Worm (Caenorhabditis elegans) whole organism, young adult: ENCODE results near the gene T06E8.2.

Experiments
- B0019.2 ChIP-seq: fragments of 200-800 bp; sonication (Bioruptor generic); conservative IDR thresholded peaks from 2 replicates; pipeline ENCODE4 v1.3.6; 2022; ENCODE audit warnings: missing genetic modification reagents, missing genetic modification characterization, missing compliant biosample characterization
- C06A6.2 ChIP-seq: fragments of 200-800 bp; sonication (Bioruptor generic); conservative IDR thresholded peaks from 2 replicates; pipeline ENCODE4 v1.3.6; 2022; ENCODE audit warnings: missing genetic modification characterization, missing compliant biosample characterization
- D2030.7 ChIP-seq: fragments of 200-800 bp; sonication (Bioruptor generic); IDR thresholded peaks from 2 replicates; pipeline ENCODE4 v1.3.6; 2022; ENCODE audit warnings: missing genetic modification reagents, missing genetic modification characterization, missing compliant biosample characterization
- F23B12.7 ChIP-seq: sonication (generic microtip); optimal IDR thresholded peaks from 2 replicates; lab custom pipeline; 2017; ENCODE audit warnings: missing genetic modification characterization, mild to moderate bottlenecking, missing compliant biosample characterization, antibody characterized with exemption, moderate library complexity; ENCODE audit not compliant: insufficient read depth
- F33H1.4 ChIP-seq: fragments of 200-800 bp; sonication (Bioruptor generic); IDR thresholded peaks from 2 replicates; pipeline ENCODE4 v1.3.6; 2022; ENCODE audit warnings: missing genetic modification reagents, missing genetic modification characterization, missing compliant biosample characterization
- F49E8.2 ChIP-seq: sonication (generic microtip); optimal IDR thresholded peaks from 3 replicates; lab custom pipeline; 2017; ENCODE audit warnings: missing genetic modification characterization, mild to moderate bottlenecking, missing compliant biosample characterization, antibody characterized with exemption, moderate library complexity; ENCODE audit not compliant: insufficient read depth
- Y56A3A.18 ChIP-seq: fragments of 200-800 bp; sonication (Bioruptor generic); IDR thresholded peaks from 2 replicates; pipeline ENCODE4 v1.3.6; 2022; ENCODE audit warnings: missing genetic modification reagents, missing genetic modification characterization, missing compliant biosample characterization
- ZK185.1 ChIP-seq: sonication (generic microtip); optimal IDR thresholded peaks from 2 replicates; lab custom pipeline; 2016; ENCODE audit warnings: mild to moderate bottlenecking, missing genetic modification characterization, missing compliant biosample characterization; ENCODE audit not compliant: poor library complexity, severe bottlenecking
- aptf-2 ChIP-seq: fragments of 200-800 bp; sonication (Bioruptor generic); conservative IDR thresholded peaks from 2 replicates; pipeline ENCODE4 v1.3.6; 2022; ENCODE audit warnings: missing genetic modification reagents, missing genetic modification characterization, missing compliant biosample characterization
- aptf-3 ChIP-seq: fragments of 200-800 bp; sonication (Bioruptor generic); IDR thresholded peaks from 2 replicates; pipeline ENCODE4 v1.3.6; 2022; ENCODE audit warnings: missing genetic modification characterization, missing compliant biosample characterization
- bed-2 ChIP-seq: fragments of 200-800 bp; sonication (Bioruptor generic); IDR thresholded peaks from 2 replicates; pipeline ENCODE4 v1.3.6; 2022; ENCODE audit warnings: missing genetic modification reagents, missing genetic modification characterization, missing compliant biosample characterization
- ceh-27 ChIP-seq: fragments of 200-800 bp; sonication (Bioruptor generic); optimal IDR thresholded peaks from 2 replicates; lab custom pipeline; 2018; ENCODE audit warnings: mild to moderate bottlenecking, missing genetic modification characterization, moderate library complexity, missing compliant biosample characterization
- ceh-40 ChIP-seq: fragments of 200-800 bp; sonication (Bioruptor generic); IDR thresholded peaks from 2 replicates; pipeline ENCODE4 v1.3.6; 2022; ENCODE audit warnings: missing genetic modification characterization, missing compliant biosample characterization
- ceh-91 ChIP-seq: fragments of 200-800 bp; sonication (Bioruptor generic); IDR thresholded peaks from 2 replicates; pipeline ENCODE4 v1.3.6; 2022; ENCODE audit warnings: missing genetic modification reagents, missing genetic modification characterization, missing compliant biosample characterization
- dox-1 ChIP-seq: fragments of 200-800 bp; sonication (Bioruptor generic); IDR thresholded peaks from 2 replicates; pipeline ENCODE4 v1.3.6; 2022; ENCODE audit warnings: missing genetic modification reagents, missing genetic modification characterization, missing compliant biosample characterization
- dpl-1 ChIP-seq: fragments of 150-350 bp; optimal IDR thresholded peaks from 2 replicates; lab custom pipeline; 2014; ENCODE audit warnings: missing biosample characterization, missing genetic modification reagents, missing genetic modification characterization
- efl-1 ChIP-seq: fragments of 150-350 bp; optimal IDR thresholded peaks from 2 replicates; lab custom pipeline; 2014; ENCODE audit warnings: missing biosample characterization, missing genetic modification reagents, missing genetic modification characterization
- him-1 ChIP-seq: sonication (generic microtip); optimal IDR thresholded peaks from 2 replicates; lab custom pipeline; 2016; ENCODE audit warnings: missing genotype, missing genetic modification reagents, missing genetic modification characterization, missing compliant biosample characterization
- hlh-26 ChIP-seq: fragments of 200-800 bp; sonication (Bioruptor generic); conservative IDR thresholded peaks from 2 replicates; pipeline ENCODE4 v1.3.6; 2022; ENCODE audit warnings: missing genetic modification reagents, missing genetic modification characterization, missing compliant biosample characterization
- hrde-1 ChIP-seq: sonication (generic microtip); optimal IDR thresholded peaks from 2 replicates; lab custom pipeline; 2016; ENCODE audit warnings: missing genetic modification characterization, mild to moderate bottlenecking, missing compliant biosample characterization, moderate library complexity, missing genotype, missing genetic modification reagents, borderline replicate concordance
- hsf-1 ChIP-seq: fragments of 200-800 bp; sonication (Bioruptor generic); IDR thresholded peaks from 2 replicates; pipeline ENCODE4 v1.3.6; 2022; ENCODE audit warnings: missing genetic modification reagents, missing genetic modification characterization, missing compliant biosample characterization
- lin-26 ChIP-seq: fragments of 200-800 bp; sonication (Bioruptor generic); IDR thresholded peaks from 2 replicates; pipeline ENCODE4 v1.3.6; 2022; ENCODE audit warnings: missing genetic modification reagents, missing genetic modification characterization, missing compliant biosample characterization
- lin-54 ChIP-seq: fragments of 200-800 bp; sonication (Bioruptor generic); optimal IDR thresholded peaks from 2 replicates; lab custom pipeline; 2018; ENCODE audit warnings: mild to moderate bottlenecking, missing genetic modification characterization, missing compliant biosample characterization
- lsl-1 ChIP-seq: fragments of 200-800 bp; sonication (Bioruptor generic); optimal IDR thresholded peaks from 2 replicates; lab custom pipeline; 2018; ENCODE audit warnings: mild to moderate bottlenecking, missing genetic modification characterization, moderate library complexity, missing compliant biosample characterization
- madf-3 ChIP-seq: fragments of 200-800 bp; sonication (Bioruptor generic); IDR thresholded peaks from 2 replicates; pipeline ENCODE4 v1.3.6; 2022; ENCODE audit warnings: missing genetic modification reagents, missing genetic modification characterization, missing compliant biosample characterization
- madf-6 ChIP-seq: fragments of 200-800 bp; sonication (Bioruptor generic); IDR thresholded peaks from 2 replicates; pipeline ENCODE4 v1.3.6; 2022; ENCODE audit warnings: missing genetic modification reagents, missing genetic modification characterization, missing compliant biosample characterization
- madf-8 ChIP-seq: fragments of 200-800 bp; sonication (Bioruptor generic); conservative IDR thresholded peaks from 2 replicates; pipeline ENCODE4 v1.3.6; 2022; ENCODE audit warnings: missing genetic modification reagents, missing genetic modification characterization, missing compliant biosample characterization
- mcd-1 ChIP-seq: fragments of 200-800 bp; sonication (Bioruptor generic); IDR thresholded peaks from 2 replicates; pipeline ENCODE4 v1.3.6; 2022; ENCODE audit warnings: missing genetic modification reagents, missing genetic modification characterization, missing compliant biosample characterization
- nfya-2 ChIP-seq: fragments of 200-800 bp; sonication (Bioruptor generic); IDR thresholded peaks from 2 replicates; pipeline ENCODE4 v1.3.6; 2022; ENCODE audit warnings: missing genetic modification reagents, missing genetic modification characterization, missing compliant biosample characterization
- nhr-90 ChIP-seq: sonication (generic microtip); optimal IDR thresholded peaks from 2 replicates; lab custom pipeline; 2016; ENCODE audit warnings: missing genotype, mild to moderate bottlenecking, missing genetic modification characterization, missing compliant biosample characterization
- pbrm-1 ChIP-seq: fragments of 200-800 bp; sonication (Bioruptor generic); IDR thresholded peaks from 2 replicates; pipeline ENCODE4 v1.3.6; 2022; ENCODE audit warnings: missing genetic modification reagents, missing genetic modification characterization, missing compliant biosample characterization
- rec-8 ChIP-seq, 2 experiments: sonication (generic microtip); optimal IDR thresholded peaks; 2 replicates each; lab custom pipeline; 2016; ENCODE audit warnings: mild to moderate bottlenecking in 2 of 2, missing genetic modification characterization in 2 of 2, missing genetic modification reagents in 2 of 2, missing genotype in 2 of 2, missing biosample characterization in 1 of 2, missing compliant biosample characterization in 1 of 2, moderate library complexity in 1 of 2
- snpc-1.1 ChIP-seq: sonication (generic microtip); optimal IDR thresholded peaks from 2 replicates; lab custom pipeline; 2017; ENCODE audit warnings: missing genetic modification characterization, mild to moderate bottlenecking, missing compliant biosample characterization, antibody characterized with exemption, moderate library complexity, missing genotype, missing genetic modification reagents; ENCODE audit not compliant: insufficient read depth
- snpc-1.3 ChIP-seq: sonication (generic microtip); optimal IDR thresholded peaks from 2 replicates; lab custom pipeline; 2017; ENCODE audit warnings: missing genetic modification characterization, mild to moderate bottlenecking, missing compliant biosample characterization, antibody characterized with exemption, moderate library complexity, missing genotype, missing genetic modification reagents; ENCODE audit not compliant: insufficient read depth
- snpc-3.4 ChIP-seq: sonication (generic microtip); optimal IDR thresholded peaks from 2 replicates; lab custom pipeline; 2017; ENCODE audit warnings: missing genetic modification characterization, mild to moderate bottlenecking, missing compliant biosample characterization, antibody characterized with exemption, moderate library complexity, missing genotype, missing genetic modification reagents
- snpc-4 ChIP-seq, 5 experiments: fragments of 150-350 bp in 1 of 5; sonication (generic microtip) in 4 of 5; optimal IDR thresholded peaks; 2 replicates each; lab custom pipeline; 2014 to 2018; ENCODE audit warnings: missing genetic modification characterization in 5 of 5, missing biosample characterization in 3 of 5, antibody characterized with exemption in 2 of 5, mild to moderate bottlenecking in 2 of 5, missing compliant biosample characterization in 2 of 5, missing genotype in 2 of 5, moderate library complexity in 2 of 5, missing genetic modification reagents in 1 of 5
- somi-1 ChIP-seq: fragments of 200-800 bp; sonication (Bioruptor generic); optimal IDR thresholded peaks from 2 replicates; lab custom pipeline; 2018; ENCODE audit warnings: mild to moderate bottlenecking, missing genetic modification characterization, missing compliant biosample characterization
- tbx-9 ChIP-seq: sonication (generic microtip); optimal IDR thresholded peaks from 2 replicates; lab custom pipeline; 2016; ENCODE audit warnings: borderline replicate concordance, missing genetic modification characterization, inconsistent platforms, missing compliant biosample characterization
- tlf-1 ChIP-seq: fragments of 200-800 bp; sonication (Bioruptor generic); optimal IDR thresholded peaks from 2 replicates; lab custom pipeline; 2018; ENCODE audit warnings: mild to moderate bottlenecking, missing genetic modification characterization, missing compliant biosample characterization
- unc-130 ChIP-seq: sonication (generic microtip); optimal IDR thresholded peaks from 2 replicates; lab custom pipeline; 2016; ENCODE audit warnings: missing genetic modification reagents, missing genetic modification characterization, missing compliant biosample characterization
- unc-62 ChIP-seq: fragments of 150-350 bp; optimal IDR thresholded peaks from 2 replicates; lab custom pipeline; 2014; ENCODE audit warnings: missing biosample characterization, missing genetic modification reagents, missing genetic modification characterization
- zfh-2 ChIP-seq: fragments of 200-800 bp; sonication (Bioruptor generic); conservative IDR thresholded peaks from 2 replicates; pipeline ENCODE4 v1.3.6; 2022; ENCODE audit warnings: missing genetic modification reagents, missing genetic modification characterization, missing compliant biosample characterization

Gene T06E8.2

ce11 chrV:10018291-10018690, 17.9 kb downstream of the T06E8.2 start:
- TF ChIP-seq B0019.2 (GFP tag; lab: Robert Waterston, UW) (0 out of 2 replicates have a peak, but pooled peaks have one; percentile 31), dox-1 (GFP tag; lab: Robert Waterston, UW) (peak; percentile 33; the same call in 1 of the 2 replicates), tlf-1 (GFP tag; lab: Kevin White, UChicago) (no peak), lsl-1 (GFP tag; lab: Kevin White, UChicago) (peak; percentile 60), mcd-1 (no peak), tbx-9 (tag; lab: Kevin White, UChicago) (no peak), ZK185.1 (tag; lab: Kevin White, UChicago) (no peak), nhr-90 (tag; lab: Kevin White, UChicago) (no peak), snpc-1.3 (tag; lab: Kevin White, UChicago) (peak; percentile 37), F23B12.7 (peak; percentile 38), aptf-3 (GFP tag; lab: Robert Waterston, UW) (no peak), aptf-2 (GFP tag; lab: Robert Waterston, UW) (no peak), C06A6.2 (no peak), pbrm-1 (GFP tag; lab: Robert Waterston, UW) (no peak), hlh-26 (GFP tag; lab: Robert Waterston, UW) (no peak), dpl-1 (peak; percentile 64), somi-1 (GFP tag; lab: Kevin White, UChicago) (no peak), F33H1.4 (GFP tag; lab: Robert Waterston, UW) (peak; percentile 26; the same call in 1 of the 2 replicates), bed-2 (no peak), madf-6 (GFP tag; lab: Robert Waterston, UW) (peak; percentile 75), ceh-40 (GFP tag; lab: Robert Waterston, UW) (no peak), ceh-27 (GFP tag; lab: Kevin White, UChicago) (no peak), efl-1 (GFP tag; lab: Kevin White, UChicago) (peak; percentile 63), snpc-4 (GFP tag; optimal IDR thresholded peaks at IDR 0.05; lab: Kevin White, UChicago) (no peak), snpc-4 (tag; optimal IDR thresholded peaks at IDR 0.05; lab: Kevin White, UChicago) (peak in 2 of 4 experiments; percentile 36 to 42), zfh-2 (GFP tag; lab: Robert Waterston, UW) (no peak), ceh-91 (GFP tag; lab: Robert Waterston, UW) (peak; percentile 50; the same call in 1 of the 2 replicates), unc-62 (GFP tag; lab: Kevin White, UChicago) (no peak), madf-8 (GFP tag; lab: Robert Waterston, UW) (peak; percentile 46; the same call in 1 of the 2 replicates), hsf-1 (GFP tag; lab: Robert Waterston, UW) (no peak), unc-130 (GFP tag; lab: Kevin White, UChicago) (peak; percentile 96), hrde-1 (tag; lab: Kevin White, UChicago) (no peak), madf-3 (GFP tag; lab: Robert Waterston, UW) (0 out of 2 replicates have a peak, but pooled peaks have one; percentile 59), lin-54 (GFP tag; lab: Kevin White, UChicago) (peak; percentile 81), Y56A3A.18 (GFP tag; lab: Robert Waterston, UW) (no peak), lin-26 (GFP tag; lab: Robert Waterston, UW) (no peak), D2030.7 (GFP tag; lab: Robert Waterston, UW) (peak; percentile 80), nfya-2 (GFP tag; lab: Robert Waterston, UW) (no peak), him-1 (tag; lab: Kevin White, UChicago) (peak; percentile 18), snpc-1.1 (no peak), snpc-3.4 (tag; lab: Kevin White, UChicago) (peak; percentile 88), F49E8.2 (tag; lab: Kevin White, UChicago) (peak; percentile 71), rec-8 (tag; optimal IDR thresholded peaks at IDR 0.05; lab: Kevin White, UChicago) (no peak)
